Worm (Caenorhabditis elegans): Measurements from ENCODE around the gene mics-1.

Gene mics-1

ce11 chrV:10535325-10535724 is 42.8 kb downstream of the mics-1 start:
- no peak for TF ChIP-seq cnd-1 (tag; optimal IDR thresholded peaks at IDR 0.05)
- peak; percentile 6 for TF ChIP-seq sptf-1 (tag; optimal IDR thresholded peaks at IDR 0.05)
- no peak for TF ChIP-seq ztf-11 (tag; optimal IDR thresholded peaks at IDR 0.05)
- no peak for TF ChIP-seq blmp-1 (tag; optimal IDR thresholded peaks at IDR 0.05)
- TF ChIP-seq nhr-28 (tag; optimal IDR thresholded peaks at IDR 0.05) = no peak

DNA sequence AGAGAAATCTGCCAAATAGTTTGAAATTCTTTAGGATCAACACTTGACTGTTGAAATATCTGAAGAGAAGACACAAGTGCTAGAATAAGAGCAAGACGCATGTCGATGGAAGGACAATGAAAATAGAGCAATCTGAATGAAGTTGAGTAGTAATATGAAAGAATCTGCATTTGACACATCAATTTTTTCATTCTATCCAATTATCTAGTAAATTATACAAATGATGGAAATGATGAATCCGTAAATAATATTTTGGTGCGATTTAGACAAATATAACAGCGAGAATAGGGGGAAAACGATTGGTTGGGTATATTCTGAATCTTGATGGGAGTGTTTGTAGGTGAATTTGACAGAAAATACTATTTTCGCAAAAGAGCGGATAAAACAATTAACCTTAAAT is 45.4 kb downstream of the mics-1 start, which contains the start of gene txt-10:
txt-10 (minus strand) TSS at position 101 of the 400 bp plus-strand sequence.
- TF ChIP-seq flh-1 (GFP tag; optimal IDR thresholded peaks at IDR 0.05) = no peak
- no peak for TF ChIP-seq mls-2 (tag; optimal IDR thresholded peaks at IDR 0.05)
- no peak for TF ChIP-seq hlh-1 (tag; optimal IDR thresholded peaks at IDR 0.05)
- no peak for TF ChIP-seq lin-32 (GFP tag; optimal IDR thresholded peaks at IDR 0.05)
- no peak for TF ChIP-seq nhr-28 (tag; optimal IDR thresholded peaks at IDR 0.05)
- no peak for TF ChIP-seq bed-3 (GFP tag; optimal IDR thresholded peaks at IDR 0.05)

ce11 chrV:10529600-10529999 is 48.5 kb downstream of the mics-1 start:
- TF ChIP-seq flh-1 (GFP tag; optimal IDR thresholded peaks at IDR 0.05) (no peak), nhr-28 (tag; optimal IDR thresholded peaks at IDR 0.05) (no peak), zip-8 (tag; optimal IDR thresholded peaks at IDR 0.05) (no peak), ceh-83 (GFP tag; optimal IDR thresholded peaks at IDR 0.05) (no peak), mep-1 (tag; optimal IDR thresholded peaks at IDR 0.05) (no peak), nhr-12 (tag; optimal IDR thresholded peaks at IDR 0.05) (no peak), sptf-1 (tag; optimal IDR thresholded peaks at IDR 0.05) (no peak), M03D4.4 (tag; optimal IDR thresholded peaks at IDR 0.05) (no peak), ceh-39 (tag; optimal IDR thresholded peaks at IDR 0.05) (no peak)

DNA sequence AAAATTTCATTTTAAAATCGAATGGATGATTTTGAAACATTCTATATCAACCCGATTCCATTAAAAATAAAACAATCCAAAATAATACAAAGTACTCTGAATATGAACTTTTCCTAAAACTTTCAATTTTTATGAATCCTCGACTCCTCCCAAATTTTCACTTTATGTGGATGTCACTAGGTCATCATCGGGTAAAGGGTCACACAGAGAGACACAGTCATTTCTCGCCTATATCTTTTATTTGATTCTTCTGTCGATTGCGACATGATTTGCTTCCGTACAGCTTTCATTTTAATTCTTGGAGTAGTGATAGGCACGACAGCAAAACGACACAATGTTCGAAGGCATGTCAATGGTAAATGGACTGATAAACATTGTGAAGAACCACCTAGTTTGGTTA is 49.6 kb downstream of the mics-1 start, which contains the start of gene F25D1.3:
F25D1.3 (plus strand) TSS at position 225 of the 400 bp plus-strand sequence.
- TF ChIP-seq tbx-8 (GFP tag; optimal IDR thresholded peaks at IDR 0.05) (no peak), ceh-39 (tag; optimal IDR thresholded peaks at IDR 0.05) (no peak), snpc-4 (tag; optimal IDR thresholded peaks at IDR 0.05) (no peak), lsy-2 (tag; optimal IDR thresholded peaks at IDR 0.05) (no peak), mep-1 (tag; optimal IDR thresholded peaks at IDR 0.05) (no peak), nhr-2 (tag; optimal IDR thresholded peaks at IDR 0.05) (no peak), bed-3 (GFP tag; optimal IDR thresholded peaks at IDR 0.05) (no peak), flh-1 (GFP tag; optimal IDR thresholded peaks at IDR 0.05) (no peak), nhr-237 (tag; optimal IDR thresholded peaks at IDR 0.05) (no peak), ztf-11 (tag; optimal IDR thresholded peaks at IDR 0.05) (no peak), lin-32 (GFP tag; optimal IDR thresholded peaks at IDR 0.05) (no peak), sptf-1 (tag; optimal IDR thresholded peaks at IDR 0.05) (no peak), unc-39 (tag; optimal IDR thresholded peaks at IDR 0.05) (no peak), unc-120 (tag; optimal IDR thresholded peaks at IDR 0.05; ENCODE audit: poor library complexity, severe bottlenecking) (no peak)

Measured in whole organism, mixed stage, embryonic.